Worm (Caenorhabditis elegans): ENCODE data around the gene snt-2.

DNA sequence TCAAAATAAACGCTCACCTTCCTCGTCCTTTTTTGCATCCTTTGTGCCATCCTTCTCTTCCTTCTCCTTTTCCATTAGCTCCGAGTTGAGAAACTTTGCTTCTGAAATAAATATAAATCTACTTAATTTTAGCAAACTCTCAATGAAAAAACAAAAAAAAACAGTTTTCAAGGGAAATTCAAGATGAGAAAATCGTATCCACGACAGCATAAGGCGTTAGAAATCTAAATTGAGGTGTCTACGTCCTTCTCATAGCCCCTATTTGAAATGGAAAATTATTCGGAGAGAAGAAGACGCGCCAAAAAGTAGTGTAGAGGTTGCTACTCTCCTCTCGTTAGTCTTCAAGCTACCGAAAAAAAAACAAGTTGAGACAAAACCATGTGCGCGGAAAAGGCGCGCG is 41.2 kb downstream of the snt-2 start, which contains the start of gene pat-12:
- no peak for TF ChIP-seq somi-1 (GFP tag; optimal IDR thresholded peaks at IDR 0.05)
- no peak for TF ChIP-seq zfh-2 (GFP tag; conservative IDR thresholded peaks at IDR 0.05)
- TF ChIP-seq pha-4 (tag; optimal IDR thresholded peaks at IDR 0.05), result no peak
- no peak for TF ChIP-seq lag-1 (GFP tag; IDR thresholded peaks at IDR 0.05)

Data from whole organism, young adult.